Fruit fly (Drosophila melanogaster) whole organism: Measurements from ENCODE around the gene CG11449.

Experiments
- CG8478 ChIP-seq: fragments of >200 bp; optimal IDR thresholded peaks from 2 replicates; lab custom pipeline; 2018; ENCODE audit warnings: inconsistent platforms
- Dll ChIP-seq: fragments of >200 bp; optimal IDR thresholded peaks from 2 replicates; lab custom pipeline; 2017
- EcR ChIP-seq, 2 experiments: fragments of >200 bp; optimal IDR thresholded peaks; 2 replicates each; lab custom pipeline; 2017; ENCODE audit warnings: missing biosample characterization in 2 of 2, missing genetic modification characterization in 2 of 2, missing genetic modification reagents in 2 of 2
- pan ChIP-seq: fragments of >200 bp; optimal IDR thresholded peaks from 2 replicates; lab custom pipeline; 2017
- psq ChIP-seq: fragments of >200 bp; optimal IDR thresholded peaks from 2 replicates; lab custom pipeline; 2017
- usp ChIP-seq: fragments of >200 bp; optimal IDR thresholded peaks from 2 replicates; lab custom pipeline; 2017; ENCODE audit warnings: missing biosample characterization, missing genetic modification characterization, mixed read lengths

- TF ChIP-seq CG8478 (lab: Kevin White, UChicago) (no peak), psq (lab: Kevin White, UChicago) (no peak), pan (lab: Kevin White, UChicago) (no peak), EcR (GFP tag; optimal IDR thresholded peaks at IDR 0.05; lab: Kevin White, UChicago) (no peak), Dll (lab: Kevin White, UChicago) (peak; percentile 68), usp (GFP tag; lab: Kevin White, UChicago) (no peak)
These were observed 46.3 kb upstream of the CG11449 start, which contains the start of gene Ten-m for dm6 chr3L:22407590-22408485.
